Worm (Caenorhabditis elegans): ENCODE measurements around the gene F41B4.2.

Gene F41B4.2

DNA sequence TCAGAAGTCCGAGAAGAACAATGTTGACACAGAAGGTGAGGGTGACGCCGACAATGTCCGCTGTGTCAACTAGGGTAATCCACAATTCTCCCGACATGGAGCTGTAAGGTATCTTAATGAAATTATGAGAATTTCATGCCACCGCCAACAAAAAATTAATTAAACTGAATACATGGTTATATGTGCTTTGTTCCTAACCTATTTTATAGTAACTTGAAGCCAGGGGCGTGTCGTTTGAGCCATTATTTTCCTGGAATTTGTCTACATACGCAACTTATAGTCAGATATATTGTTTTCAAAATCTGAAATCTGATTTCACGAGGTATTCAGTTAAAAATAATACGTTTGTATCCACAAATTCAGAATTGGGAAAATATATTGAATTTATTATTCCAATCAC lies 30.8 kb upstream of the F41B4.2 start, which contains the start of gene odr-10:
Gene odr-10 (minus strand): TSS at position 101 of the 400 bp plus-strand sequence.
- TF ChIP-seq ztf-26 (tag; optimal IDR thresholded peaks at IDR 0.05) = no peak
- no peak for TF ChIP-seq mxl-1 (tag; optimal IDR thresholded peaks at IDR 0.05)
- TF ChIP-seq lag-1 (GFP tag; IDR thresholded peaks at IDR 0.05) = no peak

DNA sequence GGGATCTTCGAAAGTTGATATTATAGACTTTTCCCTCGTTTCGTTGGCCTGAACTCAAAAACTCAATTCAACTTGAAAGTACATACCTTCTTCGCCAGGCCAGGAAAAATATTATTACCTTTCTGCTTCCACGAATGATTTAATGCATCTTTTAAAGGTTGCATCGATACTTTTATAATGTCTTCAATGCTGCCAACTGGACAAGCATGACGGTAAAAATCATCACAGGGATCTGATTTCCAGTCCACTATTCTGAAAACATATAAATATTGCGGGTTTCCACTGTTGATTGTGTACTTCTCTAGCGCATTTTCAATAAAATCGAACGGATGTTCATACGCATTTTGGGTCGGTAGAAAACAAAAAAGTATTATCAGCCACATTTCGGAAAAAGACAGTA lies 28.0 kb upstream of the F41B4.2 start, which contains the start of gene nep-4:
Gene nep-4 (minus strand): TSS at position 393 of the 400 bp plus-strand sequence.
- no peak for TF ChIP-seq egl-44 (GFP tag; IDR thresholded peaks at IDR 0.05)
- no peak for TF ChIP-seq ztf-26 (tag; optimal IDR thresholded peaks at IDR 0.05)
- no peak for TF ChIP-seq gei-17 (GFP tag; optimal IDR thresholded peaks at IDR 0.05)

DNA sequence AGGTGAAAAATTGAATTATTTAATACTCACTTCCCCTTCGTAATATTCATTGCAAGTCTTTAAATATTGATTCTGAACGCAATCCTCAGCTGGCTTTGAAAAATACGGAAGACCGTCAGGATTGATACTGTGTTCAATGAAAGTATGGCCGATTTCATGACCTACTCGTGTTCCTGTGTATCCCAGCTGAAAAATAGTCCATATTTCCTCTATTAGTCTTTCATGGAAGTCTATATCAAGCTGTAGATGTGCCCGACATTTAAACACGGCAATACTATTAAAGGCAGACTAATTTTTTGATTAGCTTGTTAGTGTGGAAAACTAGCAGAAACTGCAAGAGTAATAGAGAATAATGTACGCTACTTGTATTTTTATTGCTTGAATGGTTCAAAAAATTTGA lies 26.5 kb upstream of the F41B4.2 start:
- TF ChIP-seq F57A8.1 (GFP tag; optimal IDR thresholded peaks at IDR 0.05) (no peak), cebp-2 (GFP tag; IDR thresholded peaks at IDR 0.05) (no peak), Y53F4B.3 (GFP tag; IDR thresholded peaks at IDR 0.05) (no peak), unc-62 (GFP tag; optimal IDR thresholded peaks at IDR 0.05) (no peak), ceh-100 (GFP tag; IDR thresholded peaks at IDR 0.05) (no peak)

DNA sequence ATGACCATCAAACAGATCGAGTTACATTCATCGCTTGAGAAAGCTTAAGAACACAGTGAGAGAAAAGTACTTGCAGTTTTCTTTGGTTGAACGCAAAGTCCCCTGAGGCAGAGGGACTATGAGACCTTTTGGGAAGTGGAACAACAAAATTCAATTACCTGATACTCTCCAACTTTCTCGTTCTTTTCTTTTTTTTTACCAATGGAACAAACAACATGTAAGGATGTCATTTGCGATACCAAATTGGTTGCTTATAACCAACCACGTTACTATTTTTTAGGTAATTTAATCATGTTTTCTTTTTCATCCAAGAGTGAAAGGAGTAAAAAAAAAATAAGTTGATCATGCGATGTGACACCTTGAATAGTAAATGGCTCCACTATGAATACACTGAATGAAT lies 21.7 kb upstream of the F41B4.2 start:
- TF ChIP-seq nhr-80 (tag; optimal IDR thresholded peaks at IDR 0.05) (no peak), C06A6.2 (GFP tag; conservative IDR thresholded peaks at IDR 0.05) (no peak), tbx-9 (tag; optimal IDR thresholded peaks at IDR 0.05; ENCODE audit: borderline replicate concordance) (no peak), K12H6.12 (tag; optimal IDR thresholded peaks at IDR 0.05) (no peak), madf-10 (tag; optimal IDR thresholded peaks at IDR 0.05) (no peak)

DNA sequence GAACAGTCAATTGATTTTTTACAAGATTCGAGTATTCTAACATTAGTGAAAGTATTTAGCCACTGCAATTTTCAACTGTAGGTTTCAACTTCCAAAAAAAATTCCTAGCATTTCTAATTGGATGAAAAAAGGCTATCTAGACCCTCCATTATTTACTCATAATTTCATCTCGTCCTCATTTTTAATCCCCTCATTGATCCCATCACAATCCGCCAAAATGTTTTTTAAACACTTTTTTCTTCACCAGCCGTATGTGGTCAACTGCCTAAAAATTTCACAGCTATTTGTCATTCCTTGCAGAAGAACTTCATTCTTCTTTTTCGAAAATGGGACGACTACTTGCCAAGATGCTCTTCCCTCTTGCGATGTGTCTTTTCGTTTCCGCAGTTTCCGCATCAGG lies 18.3 kb upstream of the F41B4.2 start, which contains the start of gene rig-3:
Gene rig-3 (plus strand): TSS at position 301 of the 400 bp plus-strand sequence.
- TF ChIP-seq Y67H2A.10 (GFP tag; conservative IDR thresholded peaks at IDR 0.05) = no peak
- TF ChIP-seq zim-3 (tag; optimal IDR thresholded peaks at IDR 0.05) = no peak
- TF ChIP-seq F23B12.7 (tag; optimal IDR thresholded peaks at IDR 0.05; ENCODE audit: insufficient read depth) = no peak
- no peak for TF ChIP-seq chd-7 (tag; optimal IDR thresholded peaks at IDR 0.05)
- TF ChIP-seq F57C9.4 (tag; optimal IDR thresholded peaks at IDR 0.05) = no peak
- TF ChIP-seq atf-7 (tag; optimal IDR thresholded peaks at IDR 0.05) = no peak
- TF ChIP-seq lin-26 (GFP tag; IDR thresholded peaks at IDR 0.05) = no peak
- no peak for TF ChIP-seq B0336.3 (GFP tag; IDR thresholded peaks at IDR 0.05)
- TF ChIP-seq B0019.2 (GFP tag; conservative IDR thresholded peaks at IDR 0.05) = no peak
- TF ChIP-seq hlh-12 (tag; optimal IDR thresholded peaks at IDR 0.05) = no peak
- TF ChIP-seq ama-1 (optimal IDR thresholded peaks at IDR 0.05) = no peak
- no peak for TF ChIP-seq ama-1 (GFP tag; optimal IDR thresholded peaks at IDR 0.05)
- TF ChIP-seq repo-1 (tag; optimal IDR thresholded peaks at IDR 0.05) = no peak
- TF ChIP-seq ets-4 (GFP tag; optimal IDR thresholded peaks at IDR 0.05) = no peak
- TF ChIP-seq C17E4.6 (GFP tag; IDR thresholded peaks at IDR 0.05) = no peak
- no peak for TF ChIP-seq dpl-1 (GFP tag; optimal IDR thresholded peaks at IDR 0.05)
- no peak for TF ChIP-seq nhr-80 (tag; optimal IDR thresholded peaks at IDR 0.05)
- no peak for TF ChIP-seq madf-8 (GFP tag; conservative IDR thresholded peaks at IDR 0.05)
- TF ChIP-seq ztf-22 (GFP tag; optimal IDR thresholded peaks at IDR 0.05) = no peak
- TF ChIP-seq let-526 (GFP tag; IDR thresholded peaks at IDR 0.05) = no peak
